Fruit fly (Drosophila melanogaster) whole organism, embryonic: ENCODE data around the gene CG14893.

ENCODE experiments used
- Asciz ChIP-seq: fragments of 200-800 bp; sonication (Bioruptor generic); optimal IDR thresholded peaks from 2 replicates; lab custom pipeline; 2017; ENCODE audit warnings: missing biosample characterization, mild to moderate bottlenecking, missing genetic modification characterization, missing genetic modification reagents
- CG12744 ChIP-seq: fragments of 200-800 bp; sonication (Bioruptor generic); optimal IDR thresholded peaks from 2 replicates; lab custom pipeline; 2016; ENCODE audit warnings: missing biosample characterization, missing genetic modification characterization
- CG12769 ChIP-seq: fragments of 200-800 bp; sonication (Bioruptor generic); optimal IDR thresholded peaks from 2 replicates; lab custom pipeline; 2019; ENCODE audit warnings: missing biosample characterization, mild to moderate bottlenecking, missing genetic modification characterization, moderate library complexity
- CG18262 ChIP-seq: fragments of 200-800 bp; optimal IDR thresholded peaks from 3 replicates; lab custom pipeline; 2019; ENCODE audit warnings: missing biosample characterization, mild to moderate bottlenecking, missing genetic modification characterization, moderate library complexity
- CG31224 ChIP-seq: fragments of 200-800 bp; sonication (Bioruptor generic); IDR thresholded peaks from 2 replicates; pipeline ENCODE4 v1.3.6; 2022; ENCODE audit warnings: missing biosample characterization, missing genetic modification characterization
- CG3281 ChIP-seq: fragments of 200-800 bp; sonication (Bioruptor generic); optimal IDR thresholded peaks from 3 replicates; lab custom pipeline; 2017; ENCODE audit warnings: missing biosample characterization, mild to moderate bottlenecking, missing genetic modification characterization
- CG34422 ChIP-seq: fragments of 200-800 bp; sonication (Bioruptor generic); IDR thresholded peaks from 3 replicates; pipeline ENCODE4 v1.3.6; 2022; ENCODE audit warnings: missing biosample characterization, missing genetic modification characterization
- CG4424 ChIP-seq: fragments of 200-800 bp; sonication (Bioruptor generic); optimal IDR thresholded peaks from 3 replicates; lab custom pipeline; 2016; ENCODE audit warnings: missing biosample characterization, missing genetic modification characterization
- CG4820 ChIP-seq: fragments of 200-800 bp; sonication (Bioruptor generic); optimal IDR thresholded peaks from 3 replicates; lab custom pipeline; 2016; ENCODE audit warnings: missing biosample characterization, missing genetic modification characterization
- CG6175 ChIP-seq: fragments of 200-800 bp; sonication (Bioruptor generic); IDR thresholded peaks from 3 replicates; pipeline ENCODE4 v1.3.6; 2022; ENCODE audit warnings: missing biosample characterization, missing genetic modification characterization
- CG6272 ChIP-seq: fragments of 200-800 bp; sonication (Bioruptor generic); IDR thresholded peaks from 2 replicates; pipeline ENCODE4 v1.3.6; 2022; ENCODE audit warnings: missing biosample characterization, missing genetic modification characterization
- CG8089 ChIP-seq: fragments of 200-800 bp; sonication (Bioruptor generic); optimal IDR thresholded peaks from 3 replicates; lab custom pipeline; 2016; ENCODE audit warnings: missing biosample characterization, missing genetic modification characterization
- CG9727 ChIP-seq: fragments of 200-800 bp; sonication (Bioruptor generic); optimal IDR thresholded peaks from 3 replicates; lab custom pipeline; 2017; ENCODE audit warnings: missing biosample characterization, mild to moderate bottlenecking, missing genetic modification characterization
- CG9797 ChIP-seq: fragments of 200-800 bp; sonication (Bioruptor generic); optimal IDR thresholded peaks from 3 replicates; lab custom pipeline; 2018; ENCODE audit warnings: missing biosample characterization, mild to moderate bottlenecking, missing genetic modification characterization
- CG9876 ChIP-seq: fragments of 200-800 bp; sonication (Bioruptor generic); optimal IDR thresholded peaks from 2 replicates; lab custom pipeline; 2016; ENCODE audit warnings: missing biosample characterization, missing genetic modification characterization
- Dip2 ChIP-seq: fragments of 200-800 bp; sonication (Bioruptor generic); IDR thresholded peaks from 2 replicates; pipeline ENCODE4 v1.3.6; 2022; ENCODE audit warnings: missing biosample characterization, missing genetic modification characterization
- Eip74EF ChIP-seq, 2 experiments: fragments of 200-800 bp in 1 of 2; fragments of >200 bp in 1 of 2; sonication (Bioruptor generic) in 1 of 2; optimal IDR thresholded peaks; 2 replicates each; lab custom pipeline; 2017 to 2019; ENCODE audit warnings: missing biosample characterization in 2 of 2, missing genetic modification characterization in 2 of 2, mild to moderate bottlenecking in 1 of 2, moderate library complexity in 1 of 2
- Hand ChIP-seq: fragments of 200-800 bp; sonication (Bioruptor generic); optimal IDR thresholded peaks from 2 replicates; lab custom pipeline; 2017; ENCODE audit warnings: mild to moderate bottlenecking, missing biosample characterization, missing genetic modification reagents, missing genetic modification characterization
- Sin3A ChIP-seq: fragments of >200 bp; optimal IDR thresholded peaks from 2 replicates; lab custom pipeline; 2018
- Sox100B ChIP-seq: fragments of 200-800 bp; sonication (Bioruptor generic); optimal IDR thresholded peaks from 3 replicates; lab custom pipeline; 2018; ENCODE audit warnings: missing biosample characterization, mild to moderate bottlenecking, missing genetic modification characterization
- TFAM ChIP-seq: fragments of 200-800 bp; sonication (Bioruptor generic); optimal IDR thresholded peaks from 2 replicates; lab custom pipeline; 2017; ENCODE audit warnings: missing biosample characterization, missing genetic modification characterization, inconsistent platforms
- ara ChIP-seq: fragments of 200-800 bp; sonication (Bioruptor generic); IDR thresholded peaks from 2 replicates; pipeline ENCODE4 v1.3.6; 2022; ENCODE audit warnings: missing biosample characterization, missing genetic modification characterization
- bbx ChIP-seq: fragments of 200-800 bp; sonication (Bioruptor generic); IDR thresholded peaks from 2 replicates; pipeline ENCODE4 v1.3.6; 2022; ENCODE audit warnings: missing biosample characterization, missing genetic modification characterization; ENCODE audit not compliant: partially characterized antibody
- bowl ChIP-seq: fragments of 200-800 bp; sonication (Bioruptor generic); IDR thresholded peaks from 2 replicates; pipeline ENCODE4 v1.3.6; 2022; ENCODE audit warnings: missing biosample characterization, missing genetic modification characterization
- dan ChIP-seq: fragments of 200-800 bp; sonication (Bioruptor generic); IDR thresholded peaks from 2 replicates; pipeline ENCODE4 v1.3.6; 2022; ENCODE audit warnings: missing biosample characterization, missing genetic modification characterization
- eve ChIP-seq, 2 experiments: fragments of >200 bp; optimal IDR thresholded peaks; 2 replicates each; lab custom pipeline; 2017; ENCODE audit warnings: missing biosample characterization in 2 of 2, missing genetic modification characterization in 2 of 2
- gcm2 ChIP-seq: fragments of 200-800 bp; sonication (Bioruptor generic); optimal IDR thresholded peaks from 2 replicates; lab custom pipeline; 2016; ENCODE audit warnings: missing biosample characterization, missing genetic modification characterization
- gt ChIP-seq: fragments of 200-800 bp; sonication (Bioruptor generic); IDR thresholded peaks from 2 replicates; pipeline ENCODE4 v1.3.6; 2022; ENCODE audit warnings: missing biosample characterization, missing genetic modification characterization
- ham ChIP-seq: fragments of 200-800 bp; sonication (Bioruptor generic); IDR thresholded peaks from 2 replicates; pipeline ENCODE4 v1.3.6; 2022; ENCODE audit warnings: missing biosample characterization, missing genetic modification characterization
- insv ChIP-seq, 2 experiments: fragments of 200-800 bp; sonication (Bioruptor generic); optimal IDR thresholded peaks; 3 replicates each; lab custom pipeline; 2016 to 2018; ENCODE audit warnings: missing biosample characterization in 2 of 2, missing genetic modification characterization in 2 of 2
- jing ChIP-seq: fragments of 200-800 bp; sonication (Bioruptor generic); optimal IDR thresholded peaks from 2 replicates; lab custom pipeline; 2018; ENCODE audit warnings: missing biosample characterization, mild to moderate bottlenecking, missing genetic modification characterization
- jumu ChIP-seq: fragments of 200-800 bp; sonication (Bioruptor generic); optimal IDR thresholded peaks from 3 replicates; lab custom pipeline; 2016; ENCODE audit warnings: missing biosample characterization, missing genetic modification characterization
- kni ChIP-seq: fragments of 200-800 bp; sonication (Bioruptor generic); optimal IDR thresholded peaks from 3 replicates; lab custom pipeline; 2017; ENCODE audit warnings: mild to moderate bottlenecking, missing biosample characterization, missing genetic modification reagents, missing genetic modification characterization
- lbe ChIP-seq: fragments of 200-800 bp; sonication (Bioruptor generic); optimal IDR thresholded peaks from 2 replicates; lab custom pipeline; 2016; ENCODE audit warnings: missing biosample characterization, mild to moderate bottlenecking, missing genetic modification characterization
- mld ChIP-seq: fragments of 200-800 bp; sonication (Bioruptor generic); IDR thresholded peaks from 3 replicates; pipeline ENCODE4 v1.3.6; 2022; ENCODE audit warnings: missing biosample characterization, missing genetic modification characterization; ENCODE audit not compliant: partially characterized antibody
- nerfin-1 ChIP-seq: fragments of 200-800 bp; sonication (Bioruptor generic); optimal IDR thresholded peaks from 3 replicates; lab custom pipeline; 2019; ENCODE audit warnings: missing biosample characterization, mild to moderate bottlenecking, missing genetic modification characterization, moderate library complexity
- nom ChIP-seq: fragments of 200-800 bp; sonication (Bioruptor generic); optimal IDR thresholded peaks from 2 replicates; lab custom pipeline; 2017; ENCODE audit warnings: missing biosample characterization, missing genetic modification characterization, mild to moderate bottlenecking, moderate library complexity, missing genetic modification reagents
- oc ChIP-seq: fragments of 200-800 bp; sonication (Bioruptor generic); optimal IDR thresholded peaks from 2 replicates; lab custom pipeline; 2018; ENCODE audit warnings: missing biosample characterization, mild to moderate bottlenecking, missing genetic modification characterization, moderate library complexity
- prd ChIP-seq, 3 experiments: fragments of >200 bp in 2 of 3; fragments of 200-800 bp in 1 of 3; sonication (Bioruptor generic) in 1 of 3; optimal IDR thresholded peaks in 2 of 3; IDR thresholded peaks in 1 of 3; 2 replicates in 2 of 3; 3 replicates in 1 of 3; pipeline versions ENCODE4 v1.3.6 to Lab custom; 2017 to 2022; ENCODE audit warnings: missing biosample characterization in 1 of 3, missing genetic modification characterization in 1 of 3
- ranshi ChIP-seq: fragments of 200-800 bp; sonication (Bioruptor generic); IDR thresholded peaks from 2 replicates; pipeline ENCODE4 v1.3.6; 2022; ENCODE audit warnings: missing biosample characterization, missing genetic modification characterization
- repo ChIP-seq: fragments of 200-800 bp; sonication (Bioruptor generic); optimal IDR thresholded peaks from 2 replicates; lab custom pipeline; 2016; ENCODE audit warnings: missing biosample characterization, missing genetic modification characterization
- sqz ChIP-seq: fragments of 200-800 bp; sonication (Bioruptor generic); optimal IDR thresholded peaks from 3 replicates; lab custom pipeline; 2018; ENCODE audit warnings: missing biosample characterization, mild to moderate bottlenecking, missing genetic modification characterization
- wek ChIP-seq: fragments of 200-800 bp; sonication (Bioruptor generic); optimal IDR thresholded peaks from 3 replicates; lab custom pipeline; 2018; ENCODE audit warnings: missing biosample characterization, mild to moderate bottlenecking, missing genetic modification characterization, moderate library complexity
- z ChIP-seq: fragments of 200-800 bp; sonication (Bioruptor generic); IDR thresholded peaks from 3 replicates; pipeline ENCODE4 v1.3.6; 2022; ENCODE audit warnings: missing biosample characterization, missing genetic modification characterization

The CG14893 gene

DNA sequence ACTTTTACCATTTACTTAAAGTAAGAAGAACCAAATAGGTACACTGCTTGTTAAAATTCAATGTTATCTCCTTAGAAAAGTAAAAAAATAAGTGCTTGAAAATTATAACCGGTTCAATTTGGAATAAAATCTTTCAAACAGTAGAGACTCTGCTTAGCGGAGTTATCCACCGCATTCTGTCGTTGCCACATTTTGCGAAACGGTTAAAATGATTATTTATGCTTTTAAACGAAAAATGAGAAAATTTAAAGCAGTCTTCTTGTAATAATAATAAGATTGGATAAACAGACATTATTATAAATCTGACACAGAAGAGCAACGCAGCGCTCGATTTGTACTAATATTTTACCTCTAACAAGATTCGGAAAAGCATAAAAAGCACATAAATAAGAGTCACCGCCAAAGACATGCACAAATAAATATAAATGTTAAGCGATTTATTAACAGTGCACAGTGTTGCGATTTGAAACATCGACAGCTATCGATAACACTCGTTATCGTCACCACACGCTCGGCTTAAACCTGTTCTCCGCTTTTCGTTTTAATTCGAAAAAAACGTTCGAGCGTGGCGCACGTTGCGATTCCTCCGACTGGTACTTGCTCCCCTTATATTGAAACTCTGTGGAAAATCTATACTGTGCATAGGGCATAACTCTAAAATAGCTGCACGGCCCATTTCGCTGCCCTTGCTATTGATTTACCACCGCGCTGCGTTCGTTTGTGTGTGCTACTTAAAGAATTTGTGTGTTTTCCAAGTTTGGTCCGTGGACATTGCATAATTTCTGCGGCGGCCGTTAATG is 4.4 kb downstream of the CG14893 start, which contains the start of gene Fas1 (continued):
- TF ChIP-seq nerfin-1 (tag; lab: Kevin White, UChicago): peak; percentile 60
- no peak for TF ChIP-seq TFAM
- TF ChIP-seq CG9876 (GFP tag; lab: Kevin White, UChicago): no peak
- peak; percentile 15 for TF ChIP-seq CG8089 (GFP tag; lab: Kevin White, UChicago)
- TF ChIP-seq CG18262: no peak
- TF ChIP-seq CG34422 (GFP tag; lab: Robert Waterston, UW): no peak
- no peak for TF ChIP-seq CG6272
- TF ChIP-seq CG12744 (GFP tag; lab: Kevin White, UChicago): no peak
- no peak for TF ChIP-seq gcm2 (GFP tag; lab: Kevin White, UChicago)
- no peak for TF ChIP-seq lbe
- no peak for TF ChIP-seq CG3281 (GFP tag; lab: Kevin White, UChicago)
- peak; percentile 85 for TF ChIP-seq kni
- TF ChIP-seq ranshi (GFP tag; lab: Robert Waterston, UW): no peak
- TF ChIP-seq mld (GFP tag; lab: Robert Waterston, UW): peak; percentile 75; the same call in 2 of the 3 replicates
- no peak for TF ChIP-seq CG31224 (GFP tag; lab: Robert Waterston, UW)
- no peak for TF ChIP-seq repo (GFP tag; lab: Kevin White, UChicago)
- peak; percentile 34 for TF ChIP-seq CG9797
- TF ChIP-seq dan (GFP tag; lab: Robert Waterston, UW): no peak
- TF ChIP-seq Sox100B: no peak
- no peak for TF ChIP-seq bowl (GFP tag; lab: Robert Waterston, UW)
- TF ChIP-seq wek: no peak
- TF ChIP-seq eve (GFP tag; optimal IDR thresholded peaks at IDR 0.05; lab: Kevin White, UChicago): no peak
- TF ChIP-seq sqz (GFP tag; lab: Kevin White, UChicago): peak; percentile 77
- no peak for TF ChIP-seq gt
- no peak for TF ChIP-seq Hand (GFP tag; lab: Kevin White, UChicago)
- no peak for TF ChIP-seq CG6175 (GFP tag; lab: Robert Waterston, UW)
- TF ChIP-seq CG4820 (GFP tag; lab: Kevin White, UChicago): no peak
- no peak for TF ChIP-seq prd (optimal IDR thresholded peaks at IDR 0.05; lab: Kevin White, UChicago)
- no peak for TF ChIP-seq prd (GFP tag; IDR thresholded peaks at IDR 0.05; lab: Robert Waterston, UW)
- no peak for TF ChIP-seq ham (GFP tag; lab: Robert Waterston, UW)
- TF ChIP-seq insv (GFP tag; optimal IDR thresholded peaks at IDR 0.05; lab: Kevin White, UChicago): no peak
- TF ChIP-seq nom (GFP tag; lab: Kevin White, UChicago): peak; percentile 20
- no peak for TF ChIP-seq Dip2
- TF ChIP-seq jumu (GFP tag; lab: Kevin White, UChicago): no peak
- peak; percentile 50 for TF ChIP-seq Sin3A (lab: Kevin White, UChicago)
- peak; percentile 79 for TF ChIP-seq bbx
- no peak for TF ChIP-seq ara (GFP tag; lab: Robert Waterston, UW)
- TF ChIP-seq jing (GFP tag; lab: Kevin White, UChicago): no peak
- peak; percentile 15 for TF ChIP-seq CG4424 (GFP tag; lab: Kevin White, UChicago)
- peak; percentile 57 for TF ChIP-seq oc (tag; lab: Kevin White, UChicago)
- TF ChIP-seq CG9727 (GFP tag; lab: Kevin White, UChicago): no peak
- no peak for TF ChIP-seq CG12769 (tag; lab: Kevin White, UChicago)
- no peak for TF ChIP-seq z (GFP tag; lab: Robert Waterston, UW)
- TF ChIP-seq Eip74EF (GFP tag; optimal IDR thresholded peaks at IDR 0.05; lab: Kevin White, UChicago): no peak
- TF ChIP-seq Asciz (GFP tag; lab: Kevin White, UChicago): no peak
